Fruit fly (Drosophila melanogaster) whole organism, embryonic: ENCODE measurements around the gene CG13850.

Source experiments
- B-H2 ChIP-seq: fragments of 200-800 bp; sonication (Bioruptor generic); optimal IDR thresholded peaks from 2 replicates; lab custom pipeline; 2018; ENCODE audit warnings: missing biosample characterization, mild to moderate bottlenecking, missing genetic modification characterization
- Bteb2 ChIP-seq: fragments of 200-800 bp; sonication (Bioruptor generic); optimal IDR thresholded peaks from 2 replicates; lab custom pipeline; 2016; ENCODE audit warnings: missing biosample characterization, missing genetic modification characterization
- CG10959 ChIP-seq: fragments of 200-800 bp; sonication (Bioruptor generic); IDR thresholded peaks from 2 replicates; pipeline ENCODE4 v1.3.6; 2022; ENCODE audit warnings: missing biosample characterization, missing genetic modification characterization
- CG11456 ChIP-seq: fragments of 200-800 bp; sonication (Bioruptor generic); IDR thresholded peaks from 3 replicates; pipeline ENCODE4 v1.3.6; 2022; ENCODE audit warnings: missing biosample characterization, missing genetic modification characterization
- CG14710 ChIP-seq: fragments of 200-800 bp; sonication (Bioruptor generic); optimal IDR thresholded peaks from 3 replicates; lab custom pipeline; 2019; ENCODE audit warnings: missing biosample characterization, mild to moderate bottlenecking, missing genetic modification characterization, moderate library complexity
- CG17361 ChIP-seq: fragments of 200-800 bp; sonication (Bioruptor generic); IDR thresholded peaks from 3 replicates; pipeline ENCODE4 v1.3.6; 2022; ENCODE audit warnings: missing biosample characterization, missing genetic modification characterization
- CG18262 ChIP-seq: fragments of 200-800 bp; optimal IDR thresholded peaks from 3 replicates; lab custom pipeline; 2019; ENCODE audit warnings: missing biosample characterization, mild to moderate bottlenecking, missing genetic modification characterization, moderate library complexity
- CG2678 ChIP-seq: fragments of 200-800 bp; sonication (Bioruptor generic); optimal IDR thresholded peaks from 3 replicates; lab custom pipeline; 2019; ENCODE audit warnings: missing biosample characterization, mild to moderate bottlenecking, missing genetic modification characterization, moderate library complexity
- CG2889 ChIP-seq: fragments of 200-800 bp; sonication (Bioruptor generic); IDR thresholded peaks from 3 replicates; pipeline ENCODE4 v1.3.6; 2022; ENCODE audit warnings: missing biosample characterization, missing genetic modification characterization
- CG3163 ChIP-seq: fragments of 200-800 bp; sonication (Bioruptor generic); optimal IDR thresholded peaks from 3 replicates; lab custom pipeline; 2016; ENCODE audit warnings: missing biosample characterization, missing genetic modification characterization
- CG32772 ChIP-seq: fragments of 200-800 bp; sonication (Bioruptor generic); IDR thresholded peaks from 2 replicates; pipeline ENCODE4 v1.3.6; 2022; ENCODE audit warnings: missing biosample characterization, missing genetic modification characterization
- CG4854 ChIP-seq: fragments of 200-800 bp; sonication (Bioruptor generic); optimal IDR thresholded peaks from 2 replicates; lab custom pipeline; 2016; ENCODE audit warnings: missing biosample characterization, missing genetic modification characterization, inconsistent platforms
- CG6854 ChIP-seq: fragments of 200-800 bp; sonication (Bioruptor generic); optimal IDR thresholded peaks from 3 replicates; lab custom pipeline; 2017; ENCODE audit warnings: missing biosample characterization, mild to moderate bottlenecking, missing genetic modification characterization
- CG7786 ChIP-seq: fragments of 200-800 bp; sonication (Bioruptor generic); optimal IDR thresholded peaks from 2 replicates; lab custom pipeline; 2016; ENCODE audit warnings: missing biosample characterization, missing genetic modification characterization
- CG8089 ChIP-seq: fragments of 200-800 bp; sonication (Bioruptor generic); optimal IDR thresholded peaks from 3 replicates; lab custom pipeline; 2016; ENCODE audit warnings: missing biosample characterization, missing genetic modification characterization
- CHES-1-like ChIP-seq: fragments of 200-800 bp; sonication (Bioruptor generic); optimal IDR thresholded peaks from 2 replicates; lab custom pipeline; 2016; ENCODE audit warnings: missing biosample characterization, missing genetic modification characterization
- D ChIP-seq, 2 experiments: fragments of 200-800 bp in 1 of 2; fragments of >200 bp in 1 of 2; sonication (Bioruptor generic) in 1 of 2; optimal IDR thresholded peaks; 2 replicates in 1 of 2; 3 replicates in 1 of 2; lab custom pipeline; 2017; ENCODE audit warnings: mild to moderate bottlenecking in 1 of 2, missing biosample characterization in 1 of 2, missing genetic modification characterization in 1 of 2, missing genetic modification reagents in 1 of 2
- E2f1 ChIP-seq: fragments of 200-800 bp; sonication (Bioruptor generic); IDR thresholded peaks from 2 replicates; pipeline ENCODE4 v1.3.6; 2022; ENCODE audit warnings: missing biosample characterization, missing genetic modification characterization
- H2.0 ChIP-seq: fragments of 200-800 bp; sonication (Bioruptor generic); IDR thresholded peaks from 2 replicates; pipeline ENCODE4 v1.3.6; 2022; ENCODE audit warnings: missing biosample characterization, missing genetic modification characterization
- HLH4C ChIP-seq: fragments of 200-800 bp; sonication (Bioruptor generic); IDR thresholded peaks from 3 replicates; pipeline ENCODE4 v1.3.6; 2022; ENCODE audit warnings: missing biosample characterization, missing genetic modification characterization; ENCODE audit not compliant: partially characterized antibody
- HLHmδ ChIP-seq: fragments of 200-800 bp; sonication (Bioruptor generic); optimal IDR thresholded peaks from 2 replicates; lab custom pipeline; 2018; ENCODE audit warnings: missing biosample characterization, mild to moderate bottlenecking, missing genetic modification characterization, moderate library complexity
- Hey ChIP-seq: fragments of 200-800 bp; sonication (Bioruptor generic); optimal IDR thresholded peaks from 3 replicates; lab custom pipeline; 2018; ENCODE audit warnings: missing biosample characterization, mild to moderate bottlenecking, missing genetic modification characterization
- HmgZ ChIP-seq: fragments of 200-800 bp; sonication (Bioruptor generic); optimal IDR thresholded peaks from 2 replicates; lab custom pipeline; 2018; ENCODE audit warnings: missing biosample characterization, mild to moderate bottlenecking, missing genetic modification characterization
- Med ChIP-seq: fragments of 200-800 bp; sonication (Bioruptor generic); peaks from one replicate; lab custom pipeline; 2016; ENCODE audit warnings: missing biosample characterization, missing genetic modification characterization, mild to moderate bottlenecking, inconsistent platforms, moderate library complexity
- NC2α ChIP-seq: fragments of 200-800 bp; sonication (Bioruptor generic); optimal IDR thresholded peaks from 2 replicates; lab custom pipeline; 2016; ENCODE audit warnings: missing biosample characterization, missing genetic modification characterization
- NK7.1 ChIP-seq: fragments of 200-800 bp; sonication (Bioruptor generic); optimal IDR thresholded peaks from 3 replicates; lab custom pipeline; 2016; ENCODE audit warnings: missing biosample characterization, missing genetic modification characterization
- Side ChIP-seq: fragments of 200-800 bp; sonication (Bioruptor generic); optimal IDR thresholded peaks from 2 replicates; lab custom pipeline; 2016; ENCODE audit warnings: missing biosample characterization, missing genetic modification characterization
- Taf1 ChIP-seq: fragments of 200-800 bp; sonication (Bioruptor generic); IDR thresholded peaks from 2 replicates; pipeline ENCODE4 v1.3.6; 2022; ENCODE audit warnings: missing biosample characterization, missing genetic modification characterization
- Vsx1 ChIP-seq: fragments of 200-800 bp; sonication (Bioruptor generic); optimal IDR thresholded peaks from 2 replicates; lab custom pipeline; 2017; ENCODE audit warnings: missing biosample characterization, mild to moderate bottlenecking, missing genetic modification characterization, missing genetic modification reagents
- al ChIP-seq: fragments of 200-800 bp; sonication (Bioruptor generic); IDR thresholded peaks from 2 replicates; pipeline ENCODE4 v1.3.6; 2022; ENCODE audit warnings: missing biosample characterization, missing genetic modification characterization
- ap ChIP-seq: fragments of 200-800 bp; sonication (Bioruptor generic); IDR thresholded peaks from 2 replicates; pipeline ENCODE4 v1.3.6; 2022; ENCODE audit warnings: missing biosample characterization, missing genetic modification characterization
- ato ChIP-seq: fragments of 200-800 bp; sonication (Bioruptor generic); IDR thresholded peaks from 2 replicates; pipeline ENCODE4 v1.3.6; 2022; ENCODE audit warnings: missing biosample characterization, missing genetic modification characterization; ENCODE audit not compliant: partially characterized antibody
- caup ChIP-seq: fragments of 200-800 bp; sonication (Bioruptor generic); optimal IDR thresholded peaks from 3 replicates; lab custom pipeline; 2017; ENCODE audit warnings: missing biosample characterization, mild to moderate bottlenecking, missing genetic modification characterization, moderate library complexity; ENCODE audit not compliant: severe bottlenecking
- dysf ChIP-seq: fragments of 200-800 bp; sonication (Bioruptor generic); IDR thresholded peaks from 3 replicates; pipeline ENCODE4 v1.3.6; 2022; ENCODE audit warnings: missing biosample characterization, missing genetic modification characterization
- esg ChIP-seq: fragments of 200-800 bp; sonication (Bioruptor generic); conservative IDR thresholded peaks from 2 replicates; pipeline ENCODE4 v1.3.6; 2022; ENCODE audit warnings: missing biosample characterization, missing genetic modification characterization
- ewg ChIP-seq: fragments of 200-800 bp; sonication (Bioruptor generic); optimal IDR thresholded peaks from 3 replicates; lab custom pipeline; 2017; ENCODE audit warnings: mild to moderate bottlenecking, missing biosample characterization, missing genetic modification reagents, missing genetic modification characterization
- grau ChIP-seq: fragments of 200-800 bp; optimal IDR thresholded peaks from 3 replicates; lab custom pipeline; 2019; ENCODE audit warnings: missing biosample characterization, mild to moderate bottlenecking, missing genetic modification characterization, moderate library complexity
- hkb ChIP-seq, 2 experiments: fragments of 200-800 bp in 1 of 2; fragments of >200 bp in 1 of 2; sonication (Bioruptor generic) in 1 of 2; IDR thresholded peaks in 1 of 2; optimal IDR thresholded peaks in 1 of 2; 2 replicates each; pipeline versions ENCODE4 v1.3.6 to Lab custom; 2017 to 2022; ENCODE audit warnings: missing biosample characterization in 1 of 2, missing genetic modification characterization in 1 of 2
- hth ChIP-seq: fragments of >200 bp; optimal IDR thresholded peaks from 2 replicates; lab custom pipeline; 2017; ENCODE audit warnings: inconsistent platforms
- jigr1 ChIP-seq: fragments of 200-800 bp; sonication (Bioruptor generic); IDR thresholded peaks from 3 replicates; pipeline ENCODE4 v1.3.6; 2022; ENCODE audit warnings: missing biosample characterization, missing genetic modification characterization
- maf-S ChIP-seq: fragments of 200-800 bp; sonication (Bioruptor generic); optimal IDR thresholded peaks from 2 replicates; lab custom pipeline; 2016; ENCODE audit warnings: missing biosample characterization, missing genetic modification characterization
- prd ChIP-seq, 3 experiments: fragments of >200 bp in 2 of 3; fragments of 200-800 bp in 1 of 3; sonication (Bioruptor generic) in 1 of 3; optimal IDR thresholded peaks in 2 of 3; IDR thresholded peaks in 1 of 3; 2 replicates in 2 of 3; 3 replicates in 1 of 3; pipeline versions ENCODE4 v1.3.6 to Lab custom; 2017 to 2022; ENCODE audit warnings: missing biosample characterization in 1 of 3, missing genetic modification characterization in 1 of 3
- pros ChIP-seq: fragments of 200-800 bp; sonication (Bioruptor generic); optimal IDR thresholded peaks from 3 replicates; lab custom pipeline; 2019; ENCODE audit warnings: missing biosample characterization, mild to moderate bottlenecking, missing genetic modification characterization, moderate library complexity
- ssp ChIP-seq: fragments of 200-800 bp; sonication (Bioruptor generic); IDR thresholded peaks from 2 replicates; pipeline ENCODE4 v1.3.6; 2022; ENCODE audit warnings: missing biosample characterization, missing genetic modification characterization
- stwl ChIP-seq: fragments of 200-800 bp; sonication (Bioruptor generic); optimal IDR thresholded peaks from 3 replicates; lab custom pipeline; 2018; ENCODE audit warnings: missing biosample characterization, mild to moderate bottlenecking, missing genetic modification characterization, moderate library complexity
- toy ChIP-seq: fragments of 200-800 bp; sonication (Bioruptor generic); IDR thresholded peaks from 2 replicates; pipeline ENCODE4 v1.3.6; 2022; ENCODE audit warnings: missing biosample characterization, missing genetic modification characterization
- yki ChIP-seq: fragments of >200 bp; optimal IDR thresholded peaks from 3 replicates; lab custom pipeline; 2018
- zfh1 ChIP-seq: fragments of 200-800 bp; sonication (Bioruptor generic); IDR thresholded peaks from 3 replicates; pipeline ENCODE4 v1.3.6; 2022; ENCODE audit warnings: missing biosample characterization, missing genetic modification characterization

CG13850 gene

dm6 chr3R:22447195-22447873, 36.6 kb upstream of the CG13850 start, which contains the start of gene CG34288 (continued):
- TF ChIP-seq D (optimal IDR thresholded peaks at IDR 0.05; lab: Kevin White, UChicago) (no peak), D (GFP tag; optimal IDR thresholded peaks at IDR 0.05; lab: Kevin White, UChicago) (no peak), HLHmδ (no peak), Hey (tag; lab: Kevin White, UChicago) (peak; percentile 11), Med (GFP tag; lab: Kevin White, UChicago) (peak; percentile 91), CG2889 (GFP tag; lab: Robert Waterston, UW) (no peak), hth (lab: Kevin White, UChicago) (no peak), pros (GFP tag; lab: Kevin White, UChicago) (no peak), CG2678 (peak; percentile 58), toy (0 out of 2 replicates have a peak, but pooled peaks have one; percentile 5), CG6854 (no peak), caup (GFP tag; lab: Kevin White, UChicago) (peak; percentile 34), E2f1 (GFP tag; lab: Robert Waterston, UW) (peak; percentile 66), ssp (GFP tag; lab: Robert Waterston, UW) (no peak), ap (GFP tag; lab: Robert Waterston, UW) (0 out of 2 replicates have a peak, but pooled peaks have one; percentile 7), H2.0 (GFP tag; lab: Robert Waterston, UW) (peak; percentile 37; the same call in 1 of the 2 replicates), HLH4C (GFP tag; lab: Robert Waterston, UW) (0 out of 3 replicates have a peak, but pooled peaks have one; percentile 27), CHES-1-like (GFP tag; lab: Kevin White, UChicago) (peak; percentile 28), CG17361 (GFP tag; lab: Robert Waterston, UW) (no peak; the same call in 2 of the 3 replicates), al (GFP tag; lab: Robert Waterston, UW) (peak; percentile 44; the same call in 1 of the 2 replicates), hkb (optimal IDR thresholded peaks at IDR 0.05; lab: Kevin White, UChicago) (no peak), hkb (GFP tag; IDR thresholded peaks at IDR 0.05; lab: Robert Waterston, UW) (no peak), CG11456 (GFP tag; lab: Robert Waterston, UW) (peak; percentile 85), NC2α (GFP tag; lab: Kevin White, UChicago) (no peak), Bteb2 (no peak), grau (no peak), ewg (no peak), dysf (GFP tag; lab: Robert Waterston, UW) (peak; percentile 59; the same call in 2 of the 3 replicates), CG32772 (GFP tag; lab: Robert Waterston, UW) (0 out of 2 replicates have a peak, but pooled peaks have one; percentile 6), CG18262 (tag; lab: Kevin White, UChicago) (peak; percentile 40), jigr1 (GFP tag; lab: Robert Waterston, UW) (no peak), esg (no peak), yki (lab: Kevin White, UChicago) (no peak), CG10959 (GFP tag; lab: Robert Waterston, UW) (peak; percentile 33; the same call in 1 of the 2 replicates), Taf1 (GFP tag; lab: Robert Waterston, UW) (peak; percentile 51; the same call in 1 of the 2 replicates), maf-S (GFP tag; lab: Kevin White, UChicago) (peak; percentile 4), CG4854 (GFP tag; lab: Kevin White, UChicago) (no peak), B-H2 (GFP tag; lab: Kevin White, UChicago) (no peak), stwl (tag; lab: Kevin White, UChicago) (no peak), Vsx1 (GFP tag; lab: Kevin White, UChicago) (peak; percentile 96), CG8089 (GFP tag; lab: Kevin White, UChicago) (no peak), CG14710 (tag; lab: Kevin White, UChicago) (no peak), zfh1 (GFP tag; lab: Robert Waterston, UW) (peak; percentile 34; the same call in 2 of the 3 replicates), Side (GFP tag; lab: Kevin White, UChicago) (peak; percentile 13), ato (GFP tag; lab: Robert Waterston, UW) (no peak), CG3163 (GFP tag; lab: Kevin White, UChicago) (peak; percentile 26), HmgZ (peak; percentile 74), NK7.1 (GFP tag; lab: Kevin White, UChicago) (no peak), prd (optimal IDR thresholded peaks at IDR 0.05; lab: Kevin White, UChicago) (no peak), prd (GFP tag; IDR thresholded peaks at IDR 0.05; lab: Robert Waterston, UW) (peak; percentile 47), CG7786 (GFP tag; lab: Kevin White, UChicago) (peak; percentile 7)
